Worm (Caenorhabditis elegans): ENCODE measurements around the gene F23A7.8.
A peak's percentile ranks its signal among the peaks of the same experiment; 100 is the strongest.
"Not testable (repeated sequence)": the region's sequence is repeated elsewhere in the genome, so short reads cannot be mapped to it uniquely, and the experiment has no call there.

The F23A7.8 gene

DNA sequence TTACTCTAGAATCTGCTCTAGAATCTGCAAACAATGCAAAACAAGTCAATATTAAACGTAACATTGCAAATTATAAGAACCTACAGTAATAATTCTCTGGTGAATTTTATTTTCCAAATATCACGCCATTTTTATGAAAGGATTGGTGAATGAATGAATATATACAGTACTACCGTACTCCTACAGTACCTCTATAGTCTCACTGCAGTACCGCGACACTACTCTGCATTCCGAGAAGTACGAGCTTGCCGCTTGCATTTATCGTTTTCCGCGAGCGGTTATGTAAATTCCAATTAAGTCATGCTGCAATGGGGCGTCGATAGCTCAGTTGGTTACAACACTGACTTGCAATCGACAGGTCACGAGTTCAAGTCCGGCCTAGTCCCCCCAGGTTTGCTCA is 867 bp upstream of the F23A7.8 start, which contains the start of gene F23A7.4:
Gene F23A7.4 (plus strand): TSS at position 301 of the 400 bp plus-strand sequence.
- TF ChIP-seq hmbx-1 (tag; optimal IDR thresholded peaks at IDR 0.05); ama-1 (optimal IDR thresholded peaks at IDR 0.05); ceh-36 (tag; optimal IDR thresholded peaks at IDR 0.05): not testable (repeated sequence)

ce11 chrX:16217108-16217507 is 3.9 kb downstream of the F23A7.8 start, which contains the start of gene F23A7.1:
TSS of gene F23A7.1 (plus strand) at chrX:16217408.
- TF ChIP-seq B0310.2 (tag; optimal IDR thresholded peaks at IDR 0.05): no peak
- TF ChIP-seq hnd-1 (tag; optimal IDR thresholded peaks at IDR 0.05): no peak

- TF ChIP-seq ceh-13 (GFP tag; optimal IDR thresholded peaks at IDR 0.05): peak; percentile 7
- TF ChIP-seq tbx-37 (GFP tag; conservative IDR thresholded peaks at IDR 0.05): no peak
- TF ChIP-seq pes-1 (GFP tag; IDR thresholded peaks at IDR 0.05): peak; percentile 54; the same call in 1 of the 2 replicates
- TF ChIP-seq aly-1 (tag; optimal IDR thresholded peaks at IDR 0.05): no peak
Measured at ce11 chrX:16217749-16218148, 4.6 kb downstream of the F23A7.8 start.

DNA sequence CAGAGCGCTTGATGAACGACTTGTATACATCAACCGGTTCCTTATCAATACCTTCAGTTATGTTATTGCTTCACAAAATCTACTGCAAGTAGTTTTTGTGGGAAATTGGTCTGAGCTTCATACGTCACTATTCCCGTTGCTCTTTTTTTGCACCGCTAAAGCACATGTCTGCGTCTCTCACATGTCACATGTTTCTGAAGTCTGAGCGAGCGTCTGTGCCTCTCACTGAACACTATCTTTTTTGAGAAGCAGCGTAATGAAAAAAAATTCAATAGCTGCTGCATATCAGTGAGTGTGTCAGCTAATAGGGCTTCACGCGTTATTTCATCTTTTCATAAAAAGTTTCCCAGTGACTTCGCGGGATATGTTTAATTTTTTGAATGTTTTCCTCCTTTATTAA is 5.1 kb downstream of the F23A7.8 start:
- TF ChIP-seq tra-4 (tag; optimal IDR thresholded peaks at IDR 0.05) (no peak), aly-1 (tag; optimal IDR thresholded peaks at IDR 0.05) (no peak), B0310.2 (tag; optimal IDR thresholded peaks at IDR 0.05) (no peak), ceh-13 (GFP tag; optimal IDR thresholded peaks at IDR 0.05) (no peak), flt-1 (GFP tag; IDR thresholded peaks at IDR 0.05) (no peak), F13C5.2 (tag; optimal IDR thresholded peaks at IDR 0.05) (no peak)

ce11 chrX:16219710-16220109 is 6.5 kb downstream of the F23A7.8 start, which contains the start of gene F23A7.3:
TSS of gene F23A7.3 (plus strand) at chrX:16220010.
- TF ChIP-seq hnd-1, B0310.2, tra-4 (tag; optimal IDR thresholded peaks at IDR 0.05): not testable (repeated sequence)

DNA sequence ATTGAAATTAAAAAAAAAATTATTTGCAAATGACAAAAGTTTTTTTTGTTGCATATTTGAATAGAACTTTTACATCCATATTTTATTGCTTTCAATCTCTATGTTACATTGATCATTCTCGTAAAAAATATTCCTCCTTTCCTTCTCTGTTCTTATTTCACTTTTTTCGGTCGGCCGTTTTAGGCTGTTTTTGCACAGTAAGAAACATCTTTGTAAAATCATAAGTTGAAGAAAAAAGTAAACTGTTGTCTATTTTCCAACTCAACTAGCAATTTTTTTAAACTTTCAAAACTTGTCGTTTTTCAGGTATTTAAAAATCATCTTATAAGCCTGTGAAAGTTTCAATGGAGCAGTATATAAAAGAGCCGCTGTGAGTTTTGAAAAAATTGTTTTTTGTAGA is 15.4 kb downstream of the F23A7.8 start, which contains the start of gene F23A7.5:
Gene F23A7.5 (plus strand): TSS at position 301 of the 400 bp plus-strand sequence.
- TF ChIP-seq tra-4 (tag; optimal IDR thresholded peaks at IDR 0.05) (no peak), tbx-37 (GFP tag; conservative IDR thresholded peaks at IDR 0.05) (no peak), pes-1 (GFP tag; IDR thresholded peaks at IDR 0.05) (no peak), hnd-1 (tag; optimal IDR thresholded peaks at IDR 0.05) (no peak), F13C5.2 (tag; optimal IDR thresholded peaks at IDR 0.05) (no peak), ets-7 (tag; optimal IDR thresholded peaks at IDR 0.05) (no peak), scrt-1 (GFP tag; IDR thresholded peaks at IDR 0.05) (no peak), ceh-36 (tag; optimal IDR thresholded peaks at IDR 0.05) (no peak), ceh-13 (GFP tag; optimal IDR thresholded peaks at IDR 0.05) (no peak), B0310.2 (tag; optimal IDR thresholded peaks at IDR 0.05) (no peak), ama-1 (optimal IDR thresholded peaks at IDR 0.05) (no peak), sea-1 (GFP tag; conservative IDR thresholded peaks at IDR 0.05) (no peak)

- no peak for TF ChIP-seq ceh-36 (tag; optimal IDR thresholded peaks at IDR 0.05)
- no peak for TF ChIP-seq aly-1 (tag; optimal IDR thresholded peaks at IDR 0.05)
- TF ChIP-seq B0310.2 (tag; optimal IDR thresholded peaks at IDR 0.05): no peak
- no peak for TF ChIP-seq hnd-1 (tag; optimal IDR thresholded peaks at IDR 0.05)
- no peak for TF ChIP-seq tbx-37 (GFP tag; conservative IDR thresholded peaks at IDR 0.05)
- TF ChIP-seq hmbx-1 (tag; optimal IDR thresholded peaks at IDR 0.05): no peak
- TF ChIP-seq tbx-11 (GFP tag; IDR thresholded peaks at IDR 0.05): no peak
- TF ChIP-seq hmg-4 (GFP tag; optimal IDR thresholded peaks at IDR 0.05): no peak
Measured at ce11 chrX:16240626-16241025, 27.5 kb downstream of the F23A7.8 start.

- no peak for TF ChIP-seq hmg-4 (GFP tag; optimal IDR thresholded peaks at IDR 0.05)
- no peak for TF ChIP-seq ets-7 (tag; optimal IDR thresholded peaks at IDR 0.05)
- no peak for TF ChIP-seq tbx-11 (GFP tag; IDR thresholded peaks at IDR 0.05)
- TF ChIP-seq tra-4 (tag; optimal IDR thresholded peaks at IDR 0.05): no peak
- TF ChIP-seq ceh-13 (GFP tag; optimal IDR thresholded peaks at IDR 0.05): no peak
- no peak for TF ChIP-seq pes-1 (GFP tag; IDR thresholded peaks at IDR 0.05)
- TF ChIP-seq scrt-1 (GFP tag; IDR thresholded peaks at IDR 0.05): no peak
- no peak for TF ChIP-seq hnd-1 (tag; optimal IDR thresholded peaks at IDR 0.05)
- no peak for TF ChIP-seq ceh-36 (tag; optimal IDR thresholded peaks at IDR 0.05)
- TF ChIP-seq hmbx-1 (tag; optimal IDR thresholded peaks at IDR 0.05): no peak
- TF ChIP-seq sea-1 (GFP tag; conservative IDR thresholded peaks at IDR 0.05): no peak
- no peak for TF ChIP-seq ama-1 (optimal IDR thresholded peaks at IDR 0.05)
- no peak for TF ChIP-seq aly-1 (tag; optimal IDR thresholded peaks at IDR 0.05)
- TF ChIP-seq B0310.2 (tag; optimal IDR thresholded peaks at IDR 0.05): no peak
- no peak for TF ChIP-seq F13C5.2 (tag; optimal IDR thresholded peaks at IDR 0.05)
- TF ChIP-seq tbx-37 (GFP tag; conservative IDR thresholded peaks at IDR 0.05): no peak
Measured at ce11 chrX:16243129-16243528, 30.0 kb downstream of the F23A7.8 start.

DNA sequence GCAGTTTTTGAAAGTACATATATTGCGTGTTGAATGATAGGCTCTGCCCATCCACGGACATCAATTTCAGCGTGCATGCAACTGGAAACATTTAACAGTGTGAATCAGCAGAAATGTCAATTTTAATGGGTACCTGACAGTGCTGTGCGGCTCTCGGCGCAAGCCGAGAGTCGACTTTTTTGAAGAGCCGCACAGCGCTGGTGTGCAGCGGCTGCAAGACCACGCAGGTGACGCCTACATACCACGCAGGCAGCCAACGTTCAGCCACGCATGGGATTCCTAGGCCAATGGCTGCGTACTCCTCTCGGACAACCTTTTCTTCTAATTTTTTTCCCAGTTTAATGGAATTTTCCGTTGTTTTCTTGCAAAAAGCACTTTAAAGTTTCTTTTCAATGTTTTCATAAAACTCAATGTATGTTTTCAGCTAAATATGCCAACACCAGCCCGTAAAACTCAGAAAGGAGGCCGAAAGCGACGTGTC is 31.6 kb downstream of the F23A7.8 start, which contains the start of gene W10G6.1:
Gene W10G6.1 (plus strand): TSS at position 431 of the 481 bp plus-strand sequence.
- TF ChIP-seq sea-1 (GFP tag; conservative IDR thresholded peaks at IDR 0.05) (no peak), scrt-1 (GFP tag; IDR thresholded peaks at IDR 0.05) (no peak), ets-7 (tag; optimal IDR thresholded peaks at IDR 0.05) (no peak), pes-1 (GFP tag; IDR thresholded peaks at IDR 0.05) (no peak), B0310.2 (tag; optimal IDR thresholded peaks at IDR 0.05) (no peak), F13C5.2 (tag; optimal IDR thresholded peaks at IDR 0.05) (no peak), hmbx-1 (tag; optimal IDR thresholded peaks at IDR 0.05) (no peak), ceh-36 (tag; optimal IDR thresholded peaks at IDR 0.05) (no peak), flt-1 (GFP tag; IDR thresholded peaks at IDR 0.05) (no peak), ceh-13 (GFP tag; optimal IDR thresholded peaks at IDR 0.05) (no peak), aly-1 (tag; optimal IDR thresholded peaks at IDR 0.05) (no peak), tbx-37 (GFP tag; conservative IDR thresholded peaks at IDR 0.05) (no peak), tbx-11 (GFP tag; IDR thresholded peaks at IDR 0.05) (no peak), ama-1 (optimal IDR thresholded peaks at IDR 0.05) (no peak), tra-4 (tag; optimal IDR thresholded peaks at IDR 0.05) (no peak), hnd-1 (tag; optimal IDR thresholded peaks at IDR 0.05) (no peak), hmg-4 (GFP tag; optimal IDR thresholded peaks at IDR 0.05) (no peak)

Data from whole organism, early embryonic.